Fruit fly (Drosophila melanogaster) whole organism, embryonic: ENCODE data around the gene ZIPIC.

Source experiments
- CG11247 ChIP-seq: fragments of 200-800 bp; sonication (Bioruptor generic); IDR thresholded peaks from 2 replicates; pipeline ENCODE4 v1.3.6; 2022; ENCODE audit warnings: missing biosample characterization, missing genetic modification characterization
- CG11560 ChIP-seq: fragments of 200-800 bp; sonication (Bioruptor generic); IDR thresholded peaks from 3 replicates; pipeline ENCODE4 v1.3.6; 2022; ENCODE audit warnings: missing biosample characterization, missing genetic modification characterization
- CG11695 ChIP-seq: fragments of 200-800 bp; sonication (Bioruptor generic); IDR thresholded peaks from 3 replicates; pipeline ENCODE4 v1.3.6; 2022; ENCODE audit warnings: missing biosample characterization, missing genetic modification characterization
- CG13287 ChIP-seq: fragments of 200-800 bp; sonication (Bioruptor generic); IDR thresholded peaks from 2 replicates; pipeline ENCODE4 v1.3.6; 2022; ENCODE audit warnings: missing biosample characterization, missing genetic modification characterization; ENCODE audit not compliant: partially characterized antibody
- CG14860 ChIP-seq: fragments of 200-800 bp; sonication (Bioruptor generic); IDR thresholded peaks from 3 replicates; pipeline ENCODE4 v1.3.6; 2022; ENCODE audit warnings: missing biosample characterization, missing genetic modification characterization; ENCODE audit not compliant: partially characterized antibody
- CG18262 ChIP-seq: fragments of 200-800 bp; optimal IDR thresholded peaks from 3 replicates; lab custom pipeline; 2019; ENCODE audit warnings: missing biosample characterization, mild to moderate bottlenecking, missing genetic modification characterization, moderate library complexity
- CG30403 ChIP-seq: fragments of 200-800 bp; sonication (Bioruptor generic); optimal IDR thresholded peaks from 3 replicates; lab custom pipeline; 2016; ENCODE audit warnings: missing biosample characterization, missing genetic modification characterization
- CG31224 ChIP-seq: fragments of 200-800 bp; sonication (Bioruptor generic); IDR thresholded peaks from 2 replicates; pipeline ENCODE4 v1.3.6; 2022; ENCODE audit warnings: missing biosample characterization, missing genetic modification characterization
- CG31365 ChIP-seq: fragments of 200-800 bp; sonication (Bioruptor generic); optimal IDR thresholded peaks from 2 replicates; lab custom pipeline; 2018; ENCODE audit warnings: missing biosample characterization, mild to moderate bottlenecking, missing genetic modification characterization
- CG4360 ChIP-seq: fragments of 200-800 bp; sonication (Bioruptor generic); IDR thresholded peaks from 2 replicates; pipeline ENCODE4 v1.3.6; 2022; ENCODE audit warnings: missing biosample characterization, missing genetic modification characterization
- CG4730 ChIP-seq: fragments of 200-800 bp; sonication (Bioruptor generic); IDR thresholded peaks from 2 replicates; pipeline ENCODE4 v1.3.6; 2022; ENCODE audit warnings: missing biosample characterization, missing genetic modification characterization
- CG6254 ChIP-seq: fragments of 200-800 bp; sonication (Bioruptor generic); optimal IDR thresholded peaks from 3 replicates; lab custom pipeline; 2017; ENCODE audit warnings: mild to moderate bottlenecking, missing biosample characterization, missing genetic modification reagents, missing genetic modification characterization
- CG6689 ChIP-seq: fragments of 200-800 bp; sonication (Bioruptor generic); IDR thresholded peaks from 2 replicates; pipeline ENCODE4 v1.3.6; 2022; ENCODE audit warnings: missing biosample characterization, missing genetic modification characterization
- CG7963 ChIP-seq: fragments of 200-800 bp; sonication (Bioruptor generic); IDR thresholded peaks from 3 replicates; pipeline ENCODE4 v1.3.6; 2022; ENCODE audit warnings: missing biosample characterization, missing genetic modification characterization; ENCODE audit not compliant: partially characterized antibody
- CG8290 ChIP-seq, 3 experiments: fragments of 200-800 bp; sonication (Bioruptor generic); optimal IDR thresholded peaks; 2 replicates each; lab custom pipeline; 2016 to 2019; ENCODE audit warnings: missing biosample characterization in 3 of 3, missing genetic modification characterization in 3 of 3, mild to moderate bottlenecking in 2 of 3, moderate library complexity in 1 of 3
- CG8944 ChIP-seq: fragments of 200-800 bp; sonication (Bioruptor generic); optimal IDR thresholded peaks from 3 replicates; lab custom pipeline; 2016; ENCODE audit warnings: missing biosample characterization, missing genetic modification characterization
- D19B ChIP-seq: fragments of 200-800 bp; sonication (Bioruptor generic); optimal IDR thresholded peaks from 2 replicates; lab custom pipeline; 2017; ENCODE audit warnings: missing biosample characterization, mild to moderate bottlenecking, missing genetic modification characterization
- Ets65A ChIP-seq: fragments of 200-800 bp; sonication (Bioruptor generic); peaks from one replicate; lab custom pipeline; 2016; ENCODE audit warnings: missing biosample characterization, missing genetic modification characterization
- Fer2 ChIP-seq: fragments of 200-800 bp; sonication (Bioruptor generic); optimal IDR thresholded peaks from 2 replicates; lab custom pipeline; 2018; ENCODE audit warnings: missing biosample characterization, mild to moderate bottlenecking, missing genetic modification characterization, moderate library complexity
- HmgD ChIP-seq: fragments of 200-800 bp; sonication (Bioruptor generic); optimal IDR thresholded peaks from 3 replicates; lab custom pipeline; 2016; ENCODE audit warnings: missing biosample characterization, missing genetic modification characterization
- Lhr ChIP-seq: fragments of 200-800 bp; sonication (Bioruptor generic); optimal IDR thresholded peaks from 3 replicates; lab custom pipeline; 2017; ENCODE audit warnings: mild to moderate bottlenecking, missing biosample characterization, missing genetic modification reagents, missing genetic modification characterization
- MTF-1 ChIP-seq: fragments of 200-800 bp; sonication (Bioruptor generic); optimal IDR thresholded peaks from 2 replicates; lab custom pipeline; 2018; ENCODE audit warnings: missing biosample characterization, mild to moderate bottlenecking, missing genetic modification characterization, borderline replicate concordance
- Mad ChIP-seq: fragments of 200-800 bp; sonication (Bioruptor generic); optimal IDR thresholded peaks from 2 replicates; lab custom pipeline; 2016; ENCODE audit warnings: missing biosample characterization, missing genetic modification characterization
- Max ChIP-seq: fragments of 200-800 bp; sonication (Bioruptor generic); optimal IDR thresholded peaks from 2 replicates; lab custom pipeline; 2016; ENCODE audit warnings: missing biosample characterization, mild to moderate bottlenecking, missing genetic modification characterization
- Myb ChIP-seq: fragments of 200-800 bp; sonication (Bioruptor generic); optimal IDR thresholded peaks from 2 replicates; lab custom pipeline; 2016; ENCODE audit warnings: missing biosample characterization, missing genetic modification characterization
- NC2α ChIP-seq: fragments of 200-800 bp; sonication (Bioruptor generic); optimal IDR thresholded peaks from 2 replicates; lab custom pipeline; 2016; ENCODE audit warnings: missing biosample characterization, missing genetic modification characterization
- Oaz ChIP-seq: fragments of 200-800 bp; sonication (Bioruptor generic); IDR thresholded peaks from 2 replicates; pipeline ENCODE4 v1.3.6; 2022; ENCODE audit warnings: missing biosample characterization, missing genetic modification characterization
- Sin3A ChIP-seq: fragments of >200 bp; optimal IDR thresholded peaks from 2 replicates; lab custom pipeline; 2018
- Vsx1 ChIP-seq: fragments of 200-800 bp; sonication (Bioruptor generic); optimal IDR thresholded peaks from 2 replicates; lab custom pipeline; 2017; ENCODE audit warnings: missing biosample characterization, mild to moderate bottlenecking, missing genetic modification characterization, missing genetic modification reagents
- Xbp1 ChIP-seq: fragments of 200-800 bp; sonication (Bioruptor generic); optimal IDR thresholded peaks from 3 replicates; lab custom pipeline; 2016; ENCODE audit warnings: missing biosample characterization, mild to moderate bottlenecking, missing genetic modification characterization
- ab ChIP-seq: fragments of 200-800 bp; sonication (Bioruptor generic); optimal IDR thresholded peaks from 2 replicates; lab custom pipeline; 2016; ENCODE audit warnings: missing biosample characterization, missing genetic modification characterization
- amos ChIP-seq: fragments of 200-800 bp; sonication (Bioruptor generic); IDR thresholded peaks from 2 replicates; pipeline ENCODE4 v1.3.6; 2022; ENCODE audit warnings: missing biosample characterization, missing genetic modification characterization; ENCODE audit not compliant: partially characterized antibody
- ap ChIP-seq: fragments of 200-800 bp; sonication (Bioruptor generic); IDR thresholded peaks from 2 replicates; pipeline ENCODE4 v1.3.6; 2022; ENCODE audit warnings: missing biosample characterization, missing genetic modification characterization
- chn ChIP-seq: fragments of 200-800 bp; sonication (Bioruptor generic); optimal IDR thresholded peaks from 2 replicates; lab custom pipeline; 2016; ENCODE audit warnings: missing biosample characterization, missing genetic modification characterization
- dan ChIP-seq: fragments of 200-800 bp; sonication (Bioruptor generic); IDR thresholded peaks from 2 replicates; pipeline ENCODE4 v1.3.6; 2022; ENCODE audit warnings: missing biosample characterization, missing genetic modification characterization
- gcm ChIP-seq: fragments of 200-800 bp; sonication (Bioruptor generic); optimal IDR thresholded peaks from 2 replicates; lab custom pipeline; 2019; ENCODE audit warnings: missing biosample characterization, mild to moderate bottlenecking, missing genetic modification characterization, moderate library complexity
- grn ChIP-seq: fragments of 200-800 bp; sonication (Bioruptor generic); optimal IDR thresholded peaks from 3 replicates; lab custom pipeline; 2017; ENCODE audit warnings: missing biosample characterization, missing genetic modification characterization
- gt ChIP-seq: fragments of 200-800 bp; sonication (Bioruptor generic); IDR thresholded peaks from 2 replicates; pipeline ENCODE4 v1.3.6; 2022; ENCODE audit warnings: missing biosample characterization, missing genetic modification characterization
- kah ChIP-seq: fragments of 200-800 bp; sonication (Bioruptor generic); optimal IDR thresholded peaks from 2 replicates; lab custom pipeline; 2018; ENCODE audit warnings: missing biosample characterization, mild to moderate bottlenecking, missing genetic modification characterization
- kni ChIP-seq: fragments of 200-800 bp; sonication (Bioruptor generic); optimal IDR thresholded peaks from 3 replicates; lab custom pipeline; 2017; ENCODE audit warnings: mild to moderate bottlenecking, missing biosample characterization, missing genetic modification reagents, missing genetic modification characterization
- lab ChIP-seq: fragments of 200-800 bp; sonication (Bioruptor generic); optimal IDR thresholded peaks from 3 replicates; lab custom pipeline; 2017; ENCODE audit warnings: missing biosample characterization, missing genetic modification characterization, mild to moderate bottlenecking, moderate library complexity, missing genetic modification reagents
- nom ChIP-seq: fragments of 200-800 bp; sonication (Bioruptor generic); optimal IDR thresholded peaks from 2 replicates; lab custom pipeline; 2017; ENCODE audit warnings: missing biosample characterization, missing genetic modification characterization, mild to moderate bottlenecking, moderate library complexity, missing genetic modification reagents
- odd ChIP-seq: fragments of 200-800 bp; sonication (Bioruptor generic); optimal IDR thresholded peaks from 2 replicates; lab custom pipeline; 2017; ENCODE audit warnings: missing biosample characterization, mild to moderate bottlenecking, missing genetic modification characterization
- p53 ChIP-seq: fragments of 200-800 bp; sonication (Bioruptor generic); optimal IDR thresholded peaks from 2 replicates; lab custom pipeline; 2016; ENCODE audit warnings: missing biosample characterization, missing genetic modification characterization
- row ChIP-seq: fragments of 200-800 bp; sonication (Bioruptor generic); IDR thresholded peaks from 3 replicates; pipeline ENCODE4 v1.3.6; 2022; ENCODE audit warnings: missing biosample characterization, missing genetic modification characterization
- sisA ChIP-seq: fragments of 200-800 bp; sonication (Bioruptor generic); IDR thresholded peaks from 2 replicates; pipeline ENCODE4 v1.3.6; 2022; ENCODE audit warnings: missing biosample characterization, missing genetic modification characterization
- stwl ChIP-seq: fragments of 200-800 bp; sonication (Bioruptor generic); optimal IDR thresholded peaks from 3 replicates; lab custom pipeline; 2018; ENCODE audit warnings: missing biosample characterization, mild to moderate bottlenecking, missing genetic modification characterization, moderate library complexity
- tll ChIP-seq, 2 experiments: fragments of 200-800 bp in 1 of 2; fragments of >200 bp in 1 of 2; sonication (Bioruptor generic) in 1 of 2; optimal IDR thresholded peaks; 2 replicates each; lab custom pipeline; 2017 to 2019; ENCODE audit warnings: missing biosample characterization in 2 of 2, missing genetic modification characterization in 2 of 2, mild to moderate bottlenecking in 1 of 2, moderate library complexity in 1 of 2
- yki ChIP-seq: fragments of >200 bp; optimal IDR thresholded peaks from 3 replicates; lab custom pipeline; 2018
- zfh1 ChIP-seq: fragments of 200-800 bp; sonication (Bioruptor generic); IDR thresholded peaks from 3 replicates; pipeline ENCODE4 v1.3.6; 2022; ENCODE audit warnings: missing biosample characterization, missing genetic modification characterization

ZIPIC gene

dm6 chr3R:30056592-30057135, 20.0 kb upstream of the ZIPIC start, which contains the start of the genes CG7950 and Rpp14a (continued):
- TF ChIP-seq chn (GFP tag; lab: Kevin White, UChicago) (peak; percentile 85), Sin3A (lab: Kevin White, UChicago) (no peak), kni (peak; percentile 62), CG7963 (no peak), MTF-1 (no peak), CG6254 (GFP tag; lab: Kevin White, UChicago) (no peak), CG18262 (peak; percentile 63), stwl (tag; lab: Kevin White, UChicago) (peak; percentile 26), CG6689 (GFP tag; lab: Robert Waterston, UW) (peak; percentile 70), odd (peak; percentile 54), CG31365 (tag; lab: Kevin White, UChicago) (no peak), sisA (GFP tag; lab: Robert Waterston, UW) (peak; percentile 72), NC2α (GFP tag; lab: Kevin White, UChicago) (no peak), yki (lab: Kevin White, UChicago) (no peak), nom (peak; percentile 75), CG11560 (no peak), Oaz (GFP tag; lab: Robert Waterston, UW) (0 out of 2 replicates have a peak, but pooled peaks have one; percentile 33), ab (GFP tag; lab: Kevin White, UChicago) (no peak), CG31224 (peak; percentile 60; the same call in 1 of the 2 replicates), row (peak; percentile 88), CG11695 (GFP tag; lab: Robert Waterston, UW) (peak; percentile 61; the same call in 2 of the 3 replicates), ap (GFP tag; lab: Robert Waterston, UW) (peak; percentile 73), CG13287 (GFP tag; lab: Robert Waterston, UW) (peak; percentile 26; the same call in 1 of the 2 replicates), Ets65A (peak; percentile 93), CG11247 (GFP tag; lab: Robert Waterston, UW) (peak; percentile 58), D19B (GFP tag; lab: Kevin White, UChicago) (peak; percentile 35), gcm (GFP tag; lab: Kevin White, UChicago) (peak; percentile 75), p53 (no peak), Max (GFP tag; lab: Kevin White, UChicago) (peak; percentile 75), gt (no peak), kah (no peak), CG4730 (GFP tag; lab: Robert Waterston, UW) (peak; percentile 55), tll (GFP tag; optimal IDR thresholded peaks at IDR 0.05; lab: Kevin White, UChicago) (no peak), Lhr (GFP tag; lab: Kevin White, UChicago) (peak; percentile 48), dan (GFP tag; lab: Robert Waterston, UW) (no peak), CG4360 (GFP tag; lab: Robert Waterston, UW) (no peak), grn (GFP tag; lab: Kevin White, UChicago) (no peak), zfh1 (peak; percentile 87), Xbp1 (GFP tag; lab: Kevin White, UChicago) (peak; percentile 88), HmgD (GFP tag; lab: Kevin White, UChicago) (peak; percentile 40), Fer2 (tag; lab: Kevin White, UChicago) (peak; percentile 26), amos (no peak), lab (GFP tag; lab: Kevin White, UChicago) (peak; percentile 84), CG8944 (GFP tag; lab: Kevin White, UChicago) (peak; percentile 62), Myb (GFP tag; lab: Kevin White, UChicago) (peak; percentile 96), CG30403 (peak; percentile 87), Vsx1 (GFP tag; lab: Kevin White, UChicago) (no peak), CG14860 (GFP tag; lab: Robert Waterston, UW) (no peak), CG8290 (GFP tag; optimal IDR thresholded peaks at IDR 0.05; lab: Kevin White, UChicago) (peak; percentile 54), CG8290 (tag; optimal IDR thresholded peaks at IDR 0.05; lab: Kevin White, UChicago) (peak in 1 of 2 experiments; percentile 82), Mad (GFP tag; lab: Kevin White, UChicago) (peak; percentile 83)
